Worm (Caenorhabditis elegans) whole organism, late embryonic: ENCODE data around the gene tag-342.

Experiments
- C08G9.2 ChIP-seq: sonication (generic microtip); optimal IDR thresholded peaks from 2 replicates; lab custom pipeline; 2016; ENCODE audit warnings: mild to moderate bottlenecking, missing genetic modification characterization, moderate library complexity, missing compliant biosample characterization
- C38D4.7 ChIP-seq: fragments of 200-800 bp; sonication (Bioruptor generic); optimal IDR thresholded peaks from 2 replicates; lab custom pipeline; 2018; ENCODE audit warnings: mild to moderate bottlenecking, missing genetic modification characterization, moderate library complexity, missing compliant biosample characterization
- K02D7.2 ChIP-seq: sonication (generic microtip); optimal IDR thresholded peaks from 2 replicates; lab custom pipeline; 2017; ENCODE audit warnings: mild to moderate bottlenecking, missing genetic modification characterization, missing compliant biosample characterization
- K09A11.1 ChIP-seq: sonication (generic microtip); optimal IDR thresholded peaks from 2 replicates; lab custom pipeline; 2017; ENCODE audit warnings: antibody characterized with exemption, mild to moderate bottlenecking, missing genetic modification characterization, missing compliant biosample characterization; ENCODE audit not compliant: insufficient read depth
- T23F11.4 ChIP-seq: fragments of 200-800 bp; sonication (Bioruptor generic); optimal IDR thresholded peaks from 2 replicates; lab custom pipeline; 2018; ENCODE audit warnings: mild to moderate bottlenecking, missing genetic modification characterization, missing compliant biosample characterization
- Y22D7AL.16 ChIP-seq: sonication (generic microtip); optimal IDR thresholded peaks from 2 replicates; lab custom pipeline; 2016; ENCODE audit warnings: missing genetic modification characterization, missing compliant biosample characterization
- ahr-1 ChIP-seq: sonication (generic microtip); optimal IDR thresholded peaks from 2 replicates; lab custom pipeline; 2016; ENCODE audit warnings: missing genetic modification characterization, missing compliant biosample characterization
- ama-1 ChIP-seq: fragments of 150-350 bp; optimal IDR thresholded peaks from 2 replicates; lab custom pipeline; 2014
- ceh-14 ChIP-seq: sonication (generic microtip); optimal IDR thresholded peaks from 2 replicates; lab custom pipeline; 2016; ENCODE audit warnings: missing genotype, missing genetic modification characterization, missing compliant biosample characterization
- ceh-48 ChIP-seq: sonication (generic microtip); optimal IDR thresholded peaks from 2 replicates; lab custom pipeline; 2016; ENCODE audit warnings: missing genetic modification characterization, inconsistent platforms, missing compliant biosample characterization
- ceh-6 ChIP-seq: fragments of 200-800 bp; sonication (Bioruptor generic); optimal IDR thresholded peaks from 2 replicates; lab custom pipeline; 2018; ENCODE audit warnings: mild to moderate bottlenecking, missing genetic modification characterization, missing compliant biosample characterization
- ceh-9 ChIP-seq: sonication (generic microtip); optimal IDR thresholded peaks from 2 replicates; lab custom pipeline; 2016; ENCODE audit warnings: mild to moderate bottlenecking, missing genetic modification characterization, inconsistent platforms, missing compliant biosample characterization
- che-1 ChIP-seq: sonication (generic microtip); optimal IDR thresholded peaks from 2 replicates; lab custom pipeline; 2016; ENCODE audit warnings: mild to moderate bottlenecking, missing genetic modification characterization, missing compliant biosample characterization
- dmd-4 ChIP-seq: sonication (generic microtip); optimal IDR thresholded peaks from 2 replicates; lab custom pipeline; 2016; ENCODE audit warnings: borderline replicate concordance, missing genetic modification characterization, missing compliant biosample characterization
- dve-1 ChIP-seq: sonication (generic microtip); optimal IDR thresholded peaks from 2 replicates; lab custom pipeline; 2017; ENCODE audit warnings: antibody characterized with exemption, mild to moderate bottlenecking, missing genetic modification characterization, missing compliant biosample characterization
- elt-2 ChIP-seq: sonication (generic microtip); optimal IDR thresholded peaks from 2 replicates; lab custom pipeline; 2016; ENCODE audit warnings: missing genetic modification reagents, missing genetic modification characterization, missing compliant biosample characterization
- elt-4 ChIP-seq: sonication (generic microtip); optimal IDR thresholded peaks from 2 replicates; lab custom pipeline; 2016; ENCODE audit warnings: missing genetic modification characterization, missing compliant biosample characterization
- ets-4 ChIP-seq: sonication (generic microtip); optimal IDR thresholded peaks from 2 replicates; lab custom pipeline; 2016; ENCODE audit warnings: missing genetic modification characterization, missing compliant biosample characterization
- eyg-1 ChIP-seq: sonication (generic microtip); optimal IDR thresholded peaks from 2 replicates; lab custom pipeline; 2016; ENCODE audit warnings: missing genotype, missing genetic modification characterization, missing compliant biosample characterization
- fax-1 ChIP-seq: sonication (generic microtip); optimal IDR thresholded peaks from 2 replicates; lab custom pipeline; 2016; ENCODE audit warnings: missing genotype, missing genetic modification characterization, missing compliant biosample characterization
- fkh-6 ChIP-seq: sonication (generic microtip); optimal IDR thresholded peaks from 2 replicates; lab custom pipeline; 2016; ENCODE audit warnings: missing genetic modification characterization, missing compliant biosample characterization
- gmeb-2 ChIP-seq: sonication (generic microtip); optimal IDR thresholded peaks from 2 replicates; lab custom pipeline; 2016; ENCODE audit warnings: missing genetic modification characterization, inconsistent platforms, missing compliant biosample characterization
- hlh-6 ChIP-seq: sonication (generic microtip); optimal IDR thresholded peaks from 2 replicates; lab custom pipeline; 2016; ENCODE audit warnings: missing genotype, missing genetic modification characterization, missing compliant biosample characterization
- hlh-8 ChIP-seq: sonication (generic microtip); optimal IDR thresholded peaks from 2 replicates; lab custom pipeline; 2016; ENCODE audit warnings: missing genotype, missing genetic modification characterization, missing compliant biosample characterization
- lim-6 ChIP-seq: sonication (generic microtip); optimal IDR thresholded peaks from 2 replicates; lab custom pipeline; 2016; ENCODE audit warnings: missing genetic modification characterization, missing compliant biosample characterization
- mec-3 ChIP-seq: sonication (generic microtip); optimal IDR thresholded peaks from 2 replicates; lab custom pipeline; 2016; ENCODE audit warnings: borderline replicate concordance, missing genetic modification characterization, missing compliant biosample characterization
- nfya-1 ChIP-seq: sonication (generic microtip); optimal IDR thresholded peaks from 2 replicates; lab custom pipeline; 2017; ENCODE audit warnings: missing genetic modification characterization, mild to moderate bottlenecking, missing compliant biosample characterization, antibody characterized with exemption, moderate library complexity
- nhr-11 ChIP-seq: fragments of 150-350 bp; optimal IDR thresholded peaks from 2 replicates; lab custom pipeline; 2014; ENCODE audit warnings: missing biosample characterization, missing genetic modification characterization
- odd-2 ChIP-seq: sonication (generic microtip); optimal IDR thresholded peaks from 2 replicates; lab custom pipeline; 2017; ENCODE audit warnings: antibody characterized with exemption, mild to moderate bottlenecking, missing genetic modification characterization, missing compliant biosample characterization
- pax-1 ChIP-seq: fragments of 150-350 bp; optimal IDR thresholded peaks from 2 replicates; lab custom pipeline; 2014; ENCODE audit warnings: missing biosample characterization, missing genetic modification characterization
- pha-2 ChIP-seq: sonication (generic microtip); optimal IDR thresholded peaks from 2 replicates; lab custom pipeline; 2017; ENCODE audit warnings: mild to moderate bottlenecking, missing genetic modification characterization, missing compliant biosample characterization
- pha-4 ChIP-seq: fragments of 150-350 bp; optimal IDR thresholded peaks from 2 replicates; lab custom pipeline; 2018; ENCODE audit warnings: missing biosample characterization, missing genetic modification reagents, missing genetic modification characterization
- pqm-1 ChIP-seq: sonication (generic microtip); optimal IDR thresholded peaks from 2 replicates; lab custom pipeline; 2016; ENCODE audit warnings: missing genetic modification characterization, missing compliant biosample characterization
- ref-2 ChIP-seq: sonication (generic microtip); optimal IDR thresholded peaks from 2 replicates; lab custom pipeline; 2016; ENCODE audit warnings: missing genetic modification characterization, missing compliant biosample characterization
- rnt-1 ChIP-seq: sonication (generic microtip); optimal IDR thresholded peaks from 2 replicates; lab custom pipeline; 2016; ENCODE audit warnings: missing genetic modification characterization, missing compliant biosample characterization
- sdc-2 ChIP-seq: sonication (generic microtip); optimal IDR thresholded peaks from 2 replicates; lab custom pipeline; 2016; ENCODE audit warnings: missing genotype, missing genetic modification characterization, missing compliant biosample characterization
- syd-9 ChIP-seq: sonication (generic microtip); optimal IDR thresholded peaks from 2 replicates; lab custom pipeline; 2016; ENCODE audit warnings: mild to moderate bottlenecking, missing genetic modification characterization, moderate library complexity, missing compliant biosample characterization
- unc-42 ChIP-seq: sonication (generic microtip); optimal IDR thresholded peaks from 2 replicates; lab custom pipeline; 2016; ENCODE audit warnings: missing genotype, missing genetic modification characterization, missing compliant biosample characterization
- unc-55 ChIP-seq: sonication (generic microtip); optimal IDR thresholded peaks from 2 replicates; lab custom pipeline; 2017; ENCODE audit warnings: missing biosample characterization, missing genetic modification reagents, missing genetic modification characterization
- unc-86 ChIP-seq: sonication (generic microtip); optimal IDR thresholded peaks from 2 replicates; lab custom pipeline; 2016; ENCODE audit warnings: missing genetic modification characterization, missing compliant biosample characterization
- ztf-16 ChIP-seq: sonication (generic microtip); optimal IDR thresholded peaks from 2 replicates; lab custom pipeline; 2017; ENCODE audit warnings: missing genetic modification characterization, missing compliant biosample characterization

The tag-342 gene

ce11 chrIII:9465424-9465823 lies 2.5 kb upstream of the tag-342 start, which contains the start of gene B0464.9 (continued):
- TF ChIP-seq nhr-11, result no peak
- TF ChIP-seq ceh-9, result no peak
- TF ChIP-seq fkh-6, result no peak
- TF ChIP-seq che-1 (tag; lab: Kevin White, UChicago), result no peak
- TF ChIP-seq T23F11.4, result no peak
- TF ChIP-seq eyg-1 (tag; lab: Kevin White, UChicago), result no peak
- TF ChIP-seq nfya-1, result no peak
- TF ChIP-seq mec-3 (tag; lab: Kevin White, UChicago), result no peak
- TF ChIP-seq C38D4.7 (GFP tag; lab: Kevin White, UChicago), result no peak
- TF ChIP-seq ets-4 (tag; lab: Kevin White, UChicago), result peak; percentile 56
- no peak for TF ChIP-seq K02D7.2 (tag; lab: Kevin White, UChicago)
- TF ChIP-seq Y22D7AL.16, result no peak
- peak; percentile 37 for TF ChIP-seq ref-2 (tag; lab: Kevin White, UChicago)
- TF ChIP-seq unc-42 (tag; lab: Kevin White, UChicago), result no peak
- no peak for TF ChIP-seq gmeb-2 (tag; lab: Kevin White, UChicago)
- TF ChIP-seq ceh-6 (GFP tag; lab: Kevin White, UChicago), result no peak
- TF ChIP-seq syd-9 (tag; lab: Kevin White, UChicago), result no peak
- TF ChIP-seq fax-1, result peak; percentile 45
- TF ChIP-seq odd-2, result no peak
- no peak for TF ChIP-seq unc-86 (tag; lab: Kevin White, UChicago)
- peak; percentile 57 for TF ChIP-seq elt-2 (tag; lab: Kevin White, UChicago)
- no peak for TF ChIP-seq pha-4 (tag; lab: Kevin White, UChicago)
- no peak for TF ChIP-seq dmd-4 (tag; lab: Kevin White, UChicago)
- no peak for TF ChIP-seq hlh-6 (tag; lab: Kevin White, UChicago)
- TF ChIP-seq lim-6 (tag; lab: Kevin White, UChicago), result no peak
- no peak for TF ChIP-seq dve-1
- no peak for TF ChIP-seq ztf-16 (tag; lab: Kevin White, UChicago)
- TF ChIP-seq C08G9.2 (tag; lab: Kevin White, UChicago), result peak; percentile 76
- TF ChIP-seq pax-1 (tag; lab: Kevin White, UChicago), result no peak
- TF ChIP-seq hlh-8 (tag; lab: Kevin White, UChicago), result peak; percentile 61
- no peak for TF ChIP-seq ama-1 (lab: Kevin White, UChicago)
- no peak for TF ChIP-seq sdc-2 (tag; lab: Kevin White, UChicago)
- no peak for TF ChIP-seq elt-4 (tag; lab: Kevin White, UChicago)
- TF ChIP-seq pqm-1, result no peak
- TF ChIP-seq ceh-14 (tag; lab: Kevin White, UChicago), result peak; percentile 10
- TF ChIP-seq pha-2 (tag; lab: Kevin White, UChicago), result no peak
- TF ChIP-seq ahr-1 (tag; lab: Kevin White, UChicago), result no peak
- TF ChIP-seq, all 69 proteins: peak for 14

ce11 chrIII:9465865-9466264 lies 2.1 kb upstream of the tag-342 start, which contains the start of gene B0464.6:
Gene B0464.6, minus strand, starts transcription at chrIII:9465965.
- TF ChIP-seq lim-6 (tag; lab: Kevin White, UChicago) (no peak), fkh-6 (no peak), gmeb-2 (tag; lab: Kevin White, UChicago) (no peak), ceh-48 (tag; lab: Kevin White, UChicago) (no peak), unc-55 (GFP tag; lab: Kevin White, UChicago) (no peak), unc-42 (tag; lab: Kevin White, UChicago) (no peak), rnt-1 (tag; lab: Kevin White, UChicago) (no peak), nfya-1 (no peak), dve-1 (no peak), C38D4.7 (GFP tag; lab: Kevin White, UChicago) (no peak), pqm-1 (no peak), T23F11.4 (no peak), pha-2 (tag; lab: Kevin White, UChicago) (no peak), K09A11.1 (no peak)
